Fruit fly (Drosophila melanogaster) Kc167 (cell line): ENCODE data around the gene CG32243.

Experiments
- Myc ChIP-seq: fragments of >200 bp; optimal IDR thresholded peaks from 2 replicates; lab custom pipeline; 2017; ENCODE audit warnings: missing external identifiers
- Sin3A ChIP-seq: fragments of >200 bp; optimal IDR thresholded peaks from 2 replicates; lab custom pipeline; 2018; ENCODE audit warnings: missing external identifiers
- h ChIP-seq: fragments of >200 bp; optimal IDR thresholded peaks from 3 replicates; lab custom pipeline; 2018; ENCODE audit warnings: missing external identifiers
- insv ChIP-seq: fragments of >200 bp; optimal IDR thresholded peaks from 3 replicates; lab custom pipeline; 2018; ENCODE audit warnings: missing external identifiers
- psq ChIP-seq: fragments of >200 bp; optimal IDR thresholded peaks from 2 replicates; lab custom pipeline; 2017; ENCODE audit warnings: missing external identifiers
- ttk ChIP-seq: sonication (Bioruptor generic); optimal IDR thresholded peaks from 2 replicates; lab custom pipeline; 2017; ENCODE audit warnings: missing external identifiers

CG32243 gene

DNA sequence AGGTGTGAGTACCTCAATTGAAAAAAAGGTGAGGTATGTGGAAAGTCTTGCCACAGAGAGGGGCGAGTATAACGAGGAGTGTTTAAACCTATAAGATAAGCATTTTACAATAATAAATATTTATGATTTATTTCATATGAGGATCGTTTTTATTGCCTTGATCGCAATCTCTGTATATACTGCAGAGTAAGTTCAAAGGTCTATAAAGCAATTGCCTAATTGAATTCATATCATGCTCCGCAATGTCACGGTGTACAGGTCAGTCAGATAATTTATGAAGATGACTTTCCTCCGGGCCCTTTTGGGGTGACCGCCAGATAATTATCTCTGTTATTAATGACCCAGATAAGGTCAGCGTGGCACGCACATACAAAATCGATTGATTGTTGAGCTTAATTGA, 7.3 kb upstream of the CG32243 start:
- TF ChIP-seq psq (lab: Kevin White, UChicago) (no peak), ttk (lab: Kevin White, UChicago) (no peak), h (lab: Kevin White, UChicago) (no peak), insv (lab: Kevin White, UChicago) (no peak), Sin3A (lab: Kevin White, UChicago) (no peak), Myc (lab: Kevin White, UChicago) (no peak)

dm6 chr3L:4546650-4547049, 5.6 kb upstream of the CG32243 start:
- no peak for TF ChIP-seq insv (lab: Kevin White, UChicago)
- no peak for TF ChIP-seq Sin3A (lab: Kevin White, UChicago)
- TF ChIP-seq ttk (lab: Kevin White, UChicago), result no peak
- no peak for TF ChIP-seq Myc (lab: Kevin White, UChicago)
- TF ChIP-seq psq (lab: Kevin White, UChicago), result no peak
- TF ChIP-seq h (lab: Kevin White, UChicago), result no peak

DNA sequence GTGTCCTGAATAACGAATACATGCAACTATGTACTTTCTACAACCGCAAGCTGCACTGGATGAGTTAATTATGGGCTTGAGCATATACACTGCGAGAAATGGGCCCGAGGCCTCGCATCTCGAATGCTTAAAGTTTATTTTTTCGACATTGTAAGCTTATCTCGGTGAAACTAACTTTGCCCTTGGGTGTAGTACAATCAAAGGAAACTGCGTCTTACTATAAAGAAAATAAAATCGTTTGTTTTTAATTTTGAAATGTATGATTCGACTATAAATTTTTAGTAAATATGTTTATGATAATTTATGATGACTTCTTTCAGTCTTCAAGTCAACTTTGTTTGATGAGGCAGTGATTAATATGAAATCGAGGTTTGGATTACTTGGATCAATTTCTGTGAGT, 4.7 kb upstream of the CG32243 start:
- TF ChIP-seq Sin3A (lab: Kevin White, UChicago) (no peak), insv (lab: Kevin White, UChicago) (no peak), Myc (lab: Kevin White, UChicago) (no peak)

DNA sequence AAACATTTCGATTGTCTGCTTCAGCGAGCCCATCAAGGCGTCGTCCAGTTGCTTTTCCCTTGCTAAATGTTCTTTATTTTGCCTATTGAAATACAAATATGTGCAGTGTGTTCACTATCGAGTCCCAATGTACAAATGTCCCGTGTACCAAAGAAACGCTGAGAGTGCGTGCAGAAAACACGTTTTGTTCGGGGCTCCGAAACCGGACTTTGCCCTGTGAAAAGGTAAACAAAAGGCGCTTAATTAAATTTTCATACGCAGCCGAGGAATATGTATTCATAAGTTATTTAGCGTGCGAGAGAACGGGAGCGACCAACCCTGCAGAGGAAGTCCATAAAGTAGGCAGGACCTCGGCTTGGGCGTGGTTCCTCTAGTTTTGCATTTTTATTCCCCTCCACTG, 4.1 kb upstream of the CG32243 start:
- TF ChIP-seq h (lab: Kevin White, UChicago), result no peak
- no peak for TF ChIP-seq insv (lab: Kevin White, UChicago)
- TF ChIP-seq Myc (lab: Kevin White, UChicago), result no peak
- TF ChIP-seq Sin3A (lab: Kevin White, UChicago), result no peak
- TF ChIP-seq psq (lab: Kevin White, UChicago), result no peak
- no peak for TF ChIP-seq ttk (lab: Kevin White, UChicago)

dm6 chr3L:4544633-4545032, 3.6 kb upstream of the CG32243 start:
- TF ChIP-seq Sin3A (lab: Kevin White, UChicago) (no peak), ttk (lab: Kevin White, UChicago) (no peak), Myc (lab: Kevin White, UChicago) (no peak), psq (lab: Kevin White, UChicago) (no peak), h (lab: Kevin White, UChicago) (no peak), insv (lab: Kevin White, UChicago) (no peak)

DNA sequence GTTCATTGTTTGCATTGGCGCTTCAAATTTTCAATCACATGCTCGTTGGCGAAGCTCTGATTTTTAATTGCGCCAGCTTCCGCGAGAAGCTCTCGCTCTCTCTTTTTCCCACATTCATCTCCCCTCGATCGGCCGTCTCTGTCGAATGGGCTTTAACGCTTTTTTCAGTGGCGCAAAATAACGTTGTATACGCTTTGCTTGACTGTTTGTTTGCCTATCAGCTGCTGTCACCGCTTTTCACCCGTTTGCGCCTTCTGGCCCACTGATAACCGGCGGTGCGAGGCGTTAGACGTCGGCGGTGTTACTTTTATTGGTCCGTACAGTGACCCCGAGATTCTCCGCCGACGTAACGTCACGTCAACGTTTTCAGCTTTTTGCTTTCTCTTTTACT, 2.8 kb upstream of the CG32243 start:
- TF ChIP-seq ttk (lab: Kevin White, UChicago) (no peak), psq (lab: Kevin White, UChicago) (no peak), Sin3A (lab: Kevin White, UChicago) (no peak), insv (lab: Kevin White, UChicago) (no peak), Myc (lab: Kevin White, UChicago) (no peak), h (lab: Kevin White, UChicago) (no peak)

DNA sequence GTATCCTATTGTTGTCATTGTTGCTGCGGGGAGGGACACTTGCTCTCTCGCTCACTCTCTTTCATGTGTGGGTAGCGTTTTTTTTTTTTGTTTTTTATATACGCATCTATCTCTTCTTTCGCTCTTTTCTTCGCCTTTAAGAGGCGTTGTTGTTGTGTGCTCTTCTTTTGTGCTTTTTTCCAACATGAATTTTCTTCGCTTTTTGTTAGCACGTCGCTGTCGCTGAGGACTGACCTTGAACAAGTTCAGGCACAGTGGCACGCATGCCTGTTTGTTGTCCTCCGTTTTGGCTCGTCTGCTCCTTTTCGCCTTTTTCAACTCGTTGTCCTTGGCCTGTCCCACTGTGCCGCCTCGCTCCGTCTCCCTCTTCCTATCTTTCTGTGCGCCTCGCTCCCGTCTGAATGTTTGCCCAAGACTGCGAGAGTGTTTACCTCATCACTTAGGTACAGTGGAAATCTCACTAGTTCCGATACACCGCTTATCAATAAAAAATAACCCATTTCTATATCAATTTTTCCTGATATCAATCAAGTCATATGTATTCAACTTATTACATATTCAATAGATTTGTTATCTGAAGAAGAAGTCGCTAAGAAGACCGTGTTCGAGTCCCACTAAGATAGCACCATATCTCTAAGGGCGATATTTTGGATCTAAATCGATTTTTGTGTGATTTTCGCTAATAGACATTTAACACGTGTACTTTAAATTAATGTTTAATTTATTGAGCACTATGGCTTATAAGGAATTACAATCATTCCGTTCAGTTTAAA, 2.2 kb upstream of the CG32243 start:
- TF ChIP-seq insv (lab: Kevin White, UChicago) (no peak), Myc (lab: Kevin White, UChicago) (no peak), psq (lab: Kevin White, UChicago) (no peak), ttk (lab: Kevin White, UChicago) (no peak), h (lab: Kevin White, UChicago) (no peak)

DNA sequence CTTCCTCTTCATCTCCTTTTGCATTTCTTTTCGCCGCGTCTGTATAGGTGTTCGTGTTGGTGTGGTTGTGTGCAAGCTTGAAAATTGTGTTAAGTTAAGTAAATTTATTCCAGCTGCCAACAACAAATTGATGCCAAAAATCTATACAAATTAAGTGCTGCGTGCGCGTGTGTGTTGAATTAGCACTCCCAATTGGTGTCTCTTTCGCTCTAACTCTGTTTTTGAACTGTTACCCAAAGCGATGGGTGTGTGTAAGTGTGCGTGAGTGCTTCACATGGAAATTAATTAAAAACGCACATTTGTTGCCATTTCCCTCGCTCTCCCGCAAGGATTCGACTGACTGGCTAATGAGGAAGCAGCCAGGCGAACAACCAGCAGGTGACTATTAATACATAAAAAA, 1.5 kb upstream of the CG32243 start:
- TF ChIP-seq Sin3A (lab: Kevin White, UChicago) (no peak), ttk (lab: Kevin White, UChicago) (no peak), psq (lab: Kevin White, UChicago) (no peak), Myc (lab: Kevin White, UChicago) (no peak), h (lab: Kevin White, UChicago) (no peak), insv (lab: Kevin White, UChicago) (no peak)

- no peak for TF ChIP-seq psq (lab: Kevin White, UChicago)
- no peak for TF ChIP-seq ttk (lab: Kevin White, UChicago)
- no peak for TF ChIP-seq Sin3A (lab: Kevin White, UChicago)
Observed at dm6 chr3L:4541573-4542371, 728 bp upstream of the CG32243 start, which contains the start of gene CG11357. Gene CG11357 (plus strand): TSS chr3L:4542051.

- TF ChIP-seq Myc (lab: Kevin White, UChicago) (no peak), insv (lab: Kevin White, UChicago) (no peak), ttk (lab: Kevin White, UChicago) (no peak), h (lab: Kevin White, UChicago) (no peak), psq (lab: Kevin White, UChicago) (no peak), Sin3A (lab: Kevin White, UChicago) (no peak)
Observed at dm6 chr3L:4534481-4534880, 6.6 kb downstream of the CG32243 start.

- TF ChIP-seq psq (lab: Kevin White, UChicago) (no peak), insv (lab: Kevin White, UChicago) (no peak), Myc (lab: Kevin White, UChicago) (no peak), h (lab: Kevin White, UChicago) (no peak), Sin3A (lab: Kevin White, UChicago) (no peak)
Observed at dm6 chr3L:4533941-4534340, 7.1 kb downstream of the CG32243 start.
